Worm (Caenorhabditis elegans): ENCODE results near the gene F16H6.8.

- TF ChIP-seq skn-1 (tag; optimal IDR thresholded peaks at IDR 0.05), result no peak
- TF ChIP-seq lsy-2 (tag; optimal IDR thresholded peaks at IDR 0.05), result no peak
- no peak for TF ChIP-seq sox-4 (tag; optimal IDR thresholded peaks at IDR 0.05)
Observed at ce11 chrV:18184910-18185309, 31.2 kb downstream of the F16H6.8 start, which contains the start of gene C31G12.3.

Data from whole organism, L1 larva.